Worm (Caenorhabditis elegans) whole organism, L3 larva: Measurements from ENCODE around the gene T04C9.3.

Source experiments
- R02D3.7 ChIP-seq: fragments of 150-350 bp; optimal IDR thresholded peaks from 2 replicates; lab custom pipeline; 2014; ENCODE audit warnings: missing biosample characterization, missing genetic modification characterization
- ZK546.5 ChIP-seq: sonication (generic microtip); optimal IDR thresholded peaks from 2 replicates; lab custom pipeline; 2017; ENCODE audit warnings: missing biosample characterization, missing genetic modification characterization
- aly-2 ChIP-seq: fragments of 150-350 bp; optimal IDR thresholded peaks from 2 replicates; lab custom pipeline; 2014; ENCODE audit warnings: missing biosample characterization, missing genetic modification characterization
- ceh-82 ChIP-seq: fragments of 150-350 bp; optimal IDR thresholded peaks from 2 replicates; lab custom pipeline; 2014; ENCODE audit warnings: missing biosample characterization, missing genetic modification characterization
- ceh-9 ChIP-seq: sonication (generic microtip); optimal IDR thresholded peaks from 2 replicates; lab custom pipeline; 2018; ENCODE audit warnings: missing biosample characterization, missing genetic modification characterization
- daf-12 ChIP-seq: fragments of 150-350 bp; optimal IDR thresholded peaks from 2 replicates; lab custom pipeline; 2014; ENCODE audit warnings: missing biosample characterization, missing genetic modification reagents, missing genetic modification characterization
- egl-27 ChIP-seq: sonication (generic microtip); optimal IDR thresholded peaks from 4 replicates; lab custom pipeline; 2017; ENCODE audit warnings: missing biosample characterization, missing genetic modification reagents, missing genetic modification characterization
- elt-2 ChIP-seq: sonication (generic microtip); optimal IDR thresholded peaks from 2 replicates; lab custom pipeline; 2016; ENCODE audit warnings: missing genetic modification reagents, mild to moderate bottlenecking, missing genetic modification characterization, missing compliant biosample characterization
- elt-3 ChIP-seq, 3 experiments: fragments of 150-350 bp in 1 of 3; sonication (generic microtip) in 2 of 3; optimal IDR thresholded peaks; 2 replicates in 2 of 3; 4 replicates in 1 of 3; lab custom pipeline; 2014 to 2017; ENCODE audit warnings: missing biosample characterization in 3 of 3, missing genetic modification characterization in 3 of 3
- eor-1 ChIP-seq, 2 experiments: fragments of 150-350 bp; optimal IDR thresholded peaks; 2 replicates each; lab custom pipeline; 2014 to 2018; ENCODE audit warnings: missing biosample characterization in 2 of 2, missing genetic modification characterization in 2 of 2
- fkh-10 ChIP-seq: sonication (generic microtip); optimal IDR thresholded peaks from 2 replicates; lab custom pipeline; 2017; ENCODE audit warnings: missing biosample characterization, missing genetic modification reagents, missing genetic modification characterization
- fkh-2 ChIP-seq: fragments of 150-350 bp; optimal IDR thresholded peaks from 2 replicates; lab custom pipeline; 2014; ENCODE audit warnings: missing biosample characterization, missing genetic modification reagents, missing genetic modification characterization
- fos-1 ChIP-seq: fragments of 150-350 bp; optimal IDR thresholded peaks from 2 replicates; lab custom pipeline; 2014; ENCODE audit warnings: missing biosample characterization, missing genetic modification characterization
- hmg-11 ChIP-seq: sonication (generic microtip); optimal IDR thresholded peaks from 2 replicates; lab custom pipeline; 2016; ENCODE audit warnings: missing genetic modification characterization, missing compliant biosample characterization
- lin-15B ChIP-seq: fragments of 150-350 bp; optimal IDR thresholded peaks from 2 replicates; lab custom pipeline; 2014; ENCODE audit warnings: missing biosample characterization, missing genetic modification characterization
- lin-39 ChIP-seq: fragments of 150-350 bp; optimal IDR thresholded peaks from 2 replicates; lab custom pipeline; 2018; ENCODE audit warnings: missing biosample characterization, missing genetic modification reagents, missing genetic modification characterization
- lsy-12 ChIP-seq: sonication (generic microtip); optimal IDR thresholded peaks from 2 replicates; lab custom pipeline; 2016; ENCODE audit warnings: mild to moderate bottlenecking, missing genetic modification characterization, missing compliant biosample characterization
- mdl-1 ChIP-seq: fragments of 150-350 bp; optimal IDR thresholded peaks from 2 replicates; lab custom pipeline; 2014; ENCODE audit warnings: missing biosample characterization, missing genetic modification characterization
- nfya-1 ChIP-seq: sonication (generic microtip); optimal IDR thresholded peaks from 2 replicates; lab custom pipeline; 2017; ENCODE audit warnings: missing genetic modification characterization, mild to moderate bottlenecking, missing compliant biosample characterization, antibody characterized with exemption, moderate library complexity; ENCODE audit not compliant: insufficient read depth
- nhr-12 ChIP-seq: fragments of 150-350 bp; optimal IDR thresholded peaks from 2 replicates; lab custom pipeline; 2014; ENCODE audit warnings: missing biosample characterization, missing genetic modification characterization
- nhr-23 ChIP-seq: fragments of 150-350 bp; optimal IDR thresholded peaks from 2 replicates; lab custom pipeline; 2014; ENCODE audit warnings: missing biosample characterization, missing genetic modification reagents, missing genetic modification characterization
- nhr-25 ChIP-seq: sonication (generic microtip); optimal IDR thresholded peaks from 2 replicates; lab custom pipeline; 2017; ENCODE audit warnings: missing biosample characterization, missing genetic modification characterization
- nhr-28 ChIP-seq: fragments of 150-350 bp; optimal IDR thresholded peaks from 2 replicates; lab custom pipeline; 2014; ENCODE audit warnings: missing biosample characterization, missing genetic modification characterization
- nhr-77 ChIP-seq: fragments of 150-350 bp; optimal IDR thresholded peaks from 2 replicates; lab custom pipeline; 2014; ENCODE audit warnings: missing biosample characterization, missing genetic modification characterization
- pha-4 ChIP-seq: fragments of 150-350 bp; optimal IDR thresholded peaks from 2 replicates; lab custom pipeline; 2014; ENCODE audit warnings: missing biosample characterization, missing genetic modification reagents, missing genetic modification characterization
- pqm-1 ChIP-seq: fragments of 150-350 bp; optimal IDR thresholded peaks from 2 replicates; lab custom pipeline; 2017; ENCODE audit warnings: missing biosample characterization, missing genetic modification characterization, inconsistent platforms
- sea-2 ChIP-seq: fragments of 150-350 bp; sonication (generic microtip); optimal IDR thresholded peaks from 4 replicates; lab custom pipeline; 2014; ENCODE audit warnings: missing biosample characterization, missing genetic modification reagents, missing genetic modification characterization
- tbx-2 ChIP-seq: sonication (generic microtip); optimal IDR thresholded peaks from 2 replicates; lab custom pipeline; 2016; ENCODE audit warnings: mild to moderate bottlenecking, missing genetic modification characterization, missing compliant biosample characterization
- unc-39 ChIP-seq: sonication (generic microtip); optimal IDR thresholded peaks from 4 replicates; lab custom pipeline; 2017; ENCODE audit warnings: missing biosample characterization, missing genetic modification characterization
- ztf-4 ChIP-seq: fragments of 150-350 bp; optimal IDR thresholded peaks from 2 replicates; lab custom pipeline; 2014; ENCODE audit warnings: missing biosample characterization, missing genetic modification characterization

Gene T04C9.3

ce11 chrIII:5998640-5999039 is 13.2 kb downstream of the T04C9.3 start:
- TF ChIP-seq tbx-2 (tag; lab: Kevin White, UChicago) (no peak), elt-2 (tag; lab: Kevin White, UChicago) (no peak), daf-12 (tag; lab: Kevin White, UChicago) (no peak), fkh-2 (tag; lab: Kevin White, UChicago) (no peak)

- TF ChIP-seq fkh-10 (GFP tag; lab: Kevin White, UChicago), result peak; percentile 1
- no peak for TF ChIP-seq lsy-12 (tag; lab: Kevin White, UChicago)
- TF ChIP-seq egl-27 (tag; lab: Kevin White, UChicago), result no peak
- TF ChIP-seq nhr-28, result no peak
- TF ChIP-seq nfya-1 (tag; lab: Kevin White, UChicago), result peak; percentile 67
- TF ChIP-seq nhr-23, result no peak
- no peak for TF ChIP-seq nhr-12
- TF ChIP-seq lin-39, result peak; percentile 70
- peak; percentile 59 for TF ChIP-seq hmg-11 (tag; lab: Kevin White, UChicago)
- no peak for TF ChIP-seq mdl-1 (tag; lab: Kevin White, UChicago)
- no peak for TF ChIP-seq fos-1 (tag; lab: Kevin White, UChicago)
- no peak for TF ChIP-seq ceh-82 (tag; lab: Kevin White, UChicago)
- no peak for TF ChIP-seq unc-39 (tag; lab: Kevin White, UChicago)
Observed at ce11 chrIII:5999629-6000028, 14.2 kb downstream of the T04C9.3 start.

ce11 chrIII:6002024-6002423 is 16.6 kb downstream of the T04C9.3 start:
- TF ChIP-seq daf-12 (tag; lab: Kevin White, UChicago), result no peak
- no peak for TF ChIP-seq pqm-1 (tag; lab: Kevin White, UChicago)
- no peak for TF ChIP-seq aly-2 (tag; lab: Kevin White, UChicago)
- TF ChIP-seq lin-39, result peak; percentile 16
- TF ChIP-seq, all 47 proteins: peak for 1

ce11 chrIII:6006453-6006852 is 21.0 kb downstream of the T04C9.3 start:
- TF ChIP-seq pha-4 (no peak), nhr-77 (tag; lab: Kevin White, UChicago) (peak; percentile 2)

ce11 chrIII:6008989-6009610 is 23.7 kb downstream of the T04C9.3 start, which contains the start of the genes gcna-1 and eftu-2:
Gene gcna-1 (minus strand): TSS chrIII:6009084.
Gene eftu-2 (plus strand): TSS chrIII:6009560.
- TF ChIP-seq lin-15B (peak; percentile 70), elt-2 (tag; lab: Kevin White, UChicago) (no peak)

- no peak for TF ChIP-seq eor-1 (tag; optimal IDR thresholded peaks at IDR 0.05; lab: Kevin White, UChicago)
- TF ChIP-seq elt-2 (tag; lab: Kevin White, UChicago), result no peak
- TF ChIP-seq elt-3 (tag; optimal IDR thresholded peaks at IDR 0.05; lab: Kevin White, UChicago), result no peak
- TF ChIP-seq ZK546.5 (tag; lab: Kevin White, UChicago), result no peak
- TF ChIP-seq pha-4, result no peak
- TF ChIP-seq daf-12 (tag; lab: Kevin White, UChicago), result no peak
- no peak for TF ChIP-seq pqm-1 (tag; lab: Kevin White, UChicago)
- no peak for TF ChIP-seq ceh-82 (tag; lab: Kevin White, UChicago)
- TF ChIP-seq R02D3.7 (tag; lab: Kevin White, UChicago), result no peak
- TF ChIP-seq hmg-11 (tag; lab: Kevin White, UChicago), result no peak
- no peak for TF ChIP-seq unc-39 (tag; lab: Kevin White, UChicago)
- TF ChIP-seq sea-2 (GFP tag; lab: Kevin White, UChicago), result no peak
- no peak for TF ChIP-seq nhr-25 (tag; lab: Kevin White, UChicago)
- no peak for TF ChIP-seq ceh-9 (tag; lab: Kevin White, UChicago)
- TF ChIP-seq nhr-28, result no peak
- no peak for TF ChIP-seq ztf-4 (tag; lab: Kevin White, UChicago)
Observed at ce11 chrIII:6011310-6011709, 25.9 kb downstream of the T04C9.3 start.
